Worm (Caenorhabditis elegans) whole organism, young adult: Measurements from ENCODE around the gene mrps-28.

Experiments
- B0035.1 ChIP-seq: sonication (generic microtip); optimal IDR thresholded peaks from 2 replicates; lab custom pipeline; 2016; ENCODE audit warnings: missing genetic modification characterization, mild to moderate bottlenecking, missing compliant biosample characterization, missing genotype, missing genetic modification reagents
- B0261.1 ChIP-seq: sonication (generic microtip); optimal IDR thresholded peaks from 2 replicates; lab custom pipeline; 2016; ENCODE audit warnings: mild to moderate bottlenecking, missing genetic modification characterization, moderate library complexity, missing compliant biosample characterization
- B0336.3 ChIP-seq: fragments of 200-800 bp; sonication (Bioruptor generic); IDR thresholded peaks from 2 replicates; pipeline ENCODE4 v1.3.6; 2022; ENCODE audit warnings: missing genetic modification characterization, missing compliant biosample characterization
- C17E4.6 ChIP-seq: fragments of 200-800 bp; sonication (Bioruptor generic); IDR thresholded peaks from 2 replicates; pipeline ENCODE4 v1.3.6; 2022; ENCODE audit warnings: missing genetic modification reagents, missing genetic modification characterization, missing compliant biosample characterization
- F39B2.1 ChIP-seq: fragments of 200-800 bp; sonication (Bioruptor generic); IDR thresholded peaks from 2 replicates; pipeline ENCODE4 v1.3.6; 2022; ENCODE audit warnings: missing genetic modification reagents, missing genetic modification characterization, missing compliant biosample characterization
- F52B5.7 ChIP-seq: sonication (generic microtip); optimal IDR thresholded peaks from 2 replicates; lab custom pipeline; 2016; ENCODE audit warnings: mild to moderate bottlenecking, missing genetic modification characterization, missing compliant biosample characterization
- K11D2.4 ChIP-seq: fragments of 200-800 bp; sonication (Bioruptor generic); IDR thresholded peaks from 2 replicates; pipeline ENCODE4 v1.3.6; 2022; ENCODE audit warnings: missing genetic modification reagents, missing genetic modification characterization, missing compliant biosample characterization
- Y53F4B.3 ChIP-seq: fragments of 200-800 bp; sonication (Bioruptor generic); IDR thresholded peaks from 2 replicates; pipeline ENCODE4 v1.3.6; 2022; ENCODE audit warnings: missing genetic modification reagents, missing genetic modification characterization, missing compliant biosample characterization
- Y56A3A.18 ChIP-seq: fragments of 200-800 bp; sonication (Bioruptor generic); IDR thresholded peaks from 2 replicates; pipeline ENCODE4 v1.3.6; 2022; ENCODE audit warnings: missing genetic modification reagents, missing genetic modification characterization, missing compliant biosample characterization
- Y67H2A.10 ChIP-seq: fragments of 200-800 bp; sonication (Bioruptor generic); conservative IDR thresholded peaks from 2 replicates; pipeline ENCODE4 v1.3.6; 2022; ENCODE audit warnings: missing genetic modification reagents, missing genetic modification characterization, missing compliant biosample characterization
- Y79H2A.3 ChIP-seq: fragments of 200-800 bp; sonication (Bioruptor generic); conservative IDR thresholded peaks from 2 replicates; pipeline ENCODE4 v1.3.6; 2022; ENCODE audit warnings: missing genetic modification reagents, missing genetic modification characterization, missing compliant biosample characterization
- ZK185.1 ChIP-seq: sonication (generic microtip); optimal IDR thresholded peaks from 2 replicates; lab custom pipeline; 2016; ENCODE audit warnings: mild to moderate bottlenecking, missing genetic modification characterization, missing compliant biosample characterization; ENCODE audit not compliant: poor library complexity, severe bottlenecking
- aptf-2 ChIP-seq: fragments of 200-800 bp; sonication (Bioruptor generic); conservative IDR thresholded peaks from 2 replicates; pipeline ENCODE4 v1.3.6; 2022; ENCODE audit warnings: missing genetic modification reagents, missing genetic modification characterization, missing compliant biosample characterization
- ccch-3 ChIP-seq: fragments of 200-800 bp; sonication (Bioruptor generic); optimal IDR thresholded peaks from 2 replicates; lab custom pipeline; 2018; ENCODE audit warnings: mild to moderate bottlenecking, missing genetic modification characterization, missing compliant biosample characterization
- cebp-1 ChIP-seq, 2 experiments: fragments of 200-800 bp in 1 of 2; sonication (Bioruptor generic) in 1 of 2; sonication (generic microtip) in 1 of 2; IDR thresholded peaks in 1 of 2; optimal IDR thresholded peaks in 1 of 2; 2 replicates each; pipeline versions ENCODE4 v1.3.6 to Lab custom; 2017 to 2022; ENCODE audit warnings: missing compliant biosample characterization in 2 of 2, missing genetic modification characterization in 2 of 2, mild to moderate bottlenecking in 1 of 2, missing genetic modification reagents in 1 of 2, moderate library complexity in 1 of 2
- cebp-2 ChIP-seq: fragments of 200-800 bp; sonication (Bioruptor generic); IDR thresholded peaks from 2 replicates; pipeline ENCODE4 v1.3.6; 2022; ENCODE audit warnings: missing genetic modification characterization, missing compliant biosample characterization
- ceh-100 ChIP-seq: fragments of 200-800 bp; sonication (Bioruptor generic); IDR thresholded peaks from 2 replicates; pipeline ENCODE4 v1.3.6; 2022; ENCODE audit warnings: missing genetic modification reagents, missing genetic modification characterization, missing compliant biosample characterization
- ceh-58 ChIP-seq: fragments of 200-800 bp; sonication (Bioruptor generic); IDR thresholded peaks from 2 replicates; pipeline ENCODE4 v1.3.6; 2022; ENCODE audit warnings: missing genetic modification characterization, missing compliant biosample characterization
- ceh-79 ChIP-seq: sonication (generic microtip); optimal IDR thresholded peaks from 2 replicates; lab custom pipeline; 2017; ENCODE audit warnings: mild to moderate bottlenecking, missing genetic modification characterization, missing compliant biosample characterization
- ceh-91 ChIP-seq: fragments of 200-800 bp; sonication (Bioruptor generic); IDR thresholded peaks from 2 replicates; pipeline ENCODE4 v1.3.6; 2022; ENCODE audit warnings: missing genetic modification reagents, missing genetic modification characterization, missing compliant biosample characterization
- chd-7 ChIP-seq: sonication (generic microtip); optimal IDR thresholded peaks from 2 replicates; lab custom pipeline; 2016; ENCODE audit warnings: mild to moderate bottlenecking, missing genetic modification characterization, moderate library complexity, missing compliant biosample characterization
- efl-1 ChIP-seq: fragments of 150-350 bp; optimal IDR thresholded peaks from 2 replicates; lab custom pipeline; 2014; ENCODE audit warnings: missing biosample characterization, missing genetic modification reagents, missing genetic modification characterization
- egl-18 ChIP-seq: fragments of 200-800 bp; sonication (Bioruptor generic); IDR thresholded peaks from 2 replicates; pipeline ENCODE4 v1.3.6; 2022; ENCODE audit warnings: missing genetic modification reagents, missing genetic modification characterization, missing compliant biosample characterization
- egrh-3 ChIP-seq: fragments of 200-800 bp; sonication (Bioruptor generic); IDR thresholded peaks from 2 replicates; pipeline ENCODE4 v1.3.6; 2022; ENCODE audit warnings: missing genetic modification reagents, missing genetic modification characterization, missing compliant biosample characterization
- fkh-3 ChIP-seq: sonication (generic microtip); optimal IDR thresholded peaks from 2 replicates; lab custom pipeline; 2016; ENCODE audit warnings: mild to moderate bottlenecking, missing genetic modification characterization, missing compliant biosample characterization
- gei-17 ChIP-seq: fragments of 200-800 bp; sonication (Bioruptor generic); optimal IDR thresholded peaks from 2 replicates; lab custom pipeline; 2018; ENCODE audit warnings: mild to moderate bottlenecking, missing genetic modification characterization, missing compliant biosample characterization
- him-1 ChIP-seq: sonication (generic microtip); optimal IDR thresholded peaks from 2 replicates; lab custom pipeline; 2016; ENCODE audit warnings: missing genotype, missing genetic modification reagents, missing genetic modification characterization, missing compliant biosample characterization
- hmg-1.2 ChIP-seq: fragments of 200-800 bp; sonication (Bioruptor generic); IDR thresholded peaks from 2 replicates; pipeline ENCODE4 v1.3.6; 2022; ENCODE audit warnings: missing genetic modification reagents, missing genetic modification characterization, missing compliant biosample characterization
- let-607 ChIP-seq, 2 experiments: fragments of 200-800 bp in 1 of 2; sonication (Bioruptor generic) in 1 of 2; sonication (generic microtip) in 1 of 2; optimal IDR thresholded peaks; 2 replicates each; lab custom pipeline; 2016 to 2018; ENCODE audit warnings: mild to moderate bottlenecking in 2 of 2, missing compliant biosample characterization in 2 of 2, missing genetic modification characterization in 2 of 2, moderate library complexity in 2 of 2, missing genotype in 1 of 2
- lin-26 ChIP-seq: fragments of 200-800 bp; sonication (Bioruptor generic); IDR thresholded peaks from 2 replicates; pipeline ENCODE4 v1.3.6; 2022; ENCODE audit warnings: missing genetic modification reagents, missing genetic modification characterization, missing compliant biosample characterization
- lin-40 ChIP-seq: sonication (generic microtip); optimal IDR thresholded peaks from 2 replicates; lab custom pipeline; 2016; ENCODE audit warnings: missing genetic modification characterization, mild to moderate bottlenecking, missing compliant biosample characterization, missing genotype, missing genetic modification reagents
- lin-54 ChIP-seq: fragments of 200-800 bp; sonication (Bioruptor generic); optimal IDR thresholded peaks from 2 replicates; lab custom pipeline; 2018; ENCODE audit warnings: mild to moderate bottlenecking, missing genetic modification characterization, missing compliant biosample characterization
- madf-10 ChIP-seq: sonication (generic microtip); optimal IDR thresholded peaks from 2 replicates; lab custom pipeline; 2016; ENCODE audit warnings: mild to moderate bottlenecking, missing genetic modification characterization, missing compliant biosample characterization
- madf-3 ChIP-seq: fragments of 200-800 bp; sonication (Bioruptor generic); IDR thresholded peaks from 2 replicates; pipeline ENCODE4 v1.3.6; 2022; ENCODE audit warnings: missing genetic modification reagents, missing genetic modification characterization, missing compliant biosample characterization
- mcd-1 ChIP-seq: fragments of 200-800 bp; sonication (Bioruptor generic); IDR thresholded peaks from 2 replicates; pipeline ENCODE4 v1.3.6; 2022; ENCODE audit warnings: missing genetic modification reagents, missing genetic modification characterization, missing compliant biosample characterization
- mel-28 ChIP-seq: sonication (generic microtip); optimal IDR thresholded peaks from 2 replicates; lab custom pipeline; 2016; ENCODE audit warnings: borderline replicate concordance, mild to moderate bottlenecking, missing genetic modification characterization, missing compliant biosample characterization
- mxl-1 ChIP-seq: sonication (generic microtip); optimal IDR thresholded peaks from 2 replicates; lab custom pipeline; 2016; ENCODE audit warnings: missing genetic modification characterization, missing compliant biosample characterization
- nfyb-1 ChIP-seq: fragments of 200-800 bp; sonication (Bioruptor generic); IDR thresholded peaks from 2 replicates; pipeline ENCODE4 v1.3.6; 2022; ENCODE audit warnings: missing genetic modification reagents, missing genetic modification characterization, missing compliant biosample characterization
- nhr-179 ChIP-seq: sonication (generic microtip); optimal IDR thresholded peaks from 2 replicates; lab custom pipeline; 2016; ENCODE audit warnings: mild to moderate bottlenecking, missing genetic modification characterization, missing compliant biosample characterization
- pha-4 ChIP-seq: fragments of 150-350 bp; sonication (generic microtip); optimal IDR thresholded peaks from 2 replicates; lab custom pipeline; 2014; ENCODE audit warnings: missing biosample characterization, missing genetic modification reagents, missing genetic modification characterization
- rec-8 ChIP-seq, 2 experiments: sonication (generic microtip); optimal IDR thresholded peaks; 2 replicates each; lab custom pipeline; 2016; ENCODE audit warnings: mild to moderate bottlenecking in 2 of 2, missing genetic modification characterization in 2 of 2, missing genetic modification reagents in 2 of 2, missing genotype in 2 of 2, missing biosample characterization in 1 of 2, missing compliant biosample characterization in 1 of 2, moderate library complexity in 1 of 2
- snpc-4 ChIP-seq, 5 experiments: fragments of 150-350 bp in 1 of 5; sonication (generic microtip) in 4 of 5; optimal IDR thresholded peaks; 2 replicates each; lab custom pipeline; 2014 to 2018; ENCODE audit warnings: missing genetic modification characterization in 5 of 5, missing biosample characterization in 3 of 5, antibody characterized with exemption in 2 of 5, mild to moderate bottlenecking in 2 of 5, missing compliant biosample characterization in 2 of 5, missing genotype in 2 of 5, moderate library complexity in 2 of 5, missing genetic modification reagents in 1 of 5
- somi-1 ChIP-seq: fragments of 200-800 bp; sonication (Bioruptor generic); optimal IDR thresholded peaks from 2 replicates; lab custom pipeline; 2018; ENCODE audit warnings: mild to moderate bottlenecking, missing genetic modification characterization, missing compliant biosample characterization
- sptf-2 ChIP-seq: fragments of 200-800 bp; sonication (Bioruptor generic); optimal IDR thresholded peaks from 2 replicates; lab custom pipeline; 2018; ENCODE audit warnings: mild to moderate bottlenecking, missing genetic modification characterization, missing compliant biosample characterization
- tbp1 ChIP-seq: fragments of 200-800 bp; sonication (Bioruptor generic); optimal IDR thresholded peaks from 2 replicates; lab custom pipeline; 2018; ENCODE audit warnings: mild to moderate bottlenecking, missing genetic modification characterization, missing compliant biosample characterization
- tbx-9 ChIP-seq: sonication (generic microtip); optimal IDR thresholded peaks from 2 replicates; lab custom pipeline; 2016; ENCODE audit warnings: borderline replicate concordance, missing genetic modification characterization, inconsistent platforms, missing compliant biosample characterization

The mrps-28 gene

ce11 chrV:19643015-19643414, 1.0 kb upstream of the mrps-28 start (continued):
- peak; percentile 98 for TF ChIP-seq B0261.1 (tag; lab: Kevin White, UChicago)
- peak; percentile 50 for TF ChIP-seq nhr-179 (tag; lab: Kevin White, UChicago)
- peak; percentile 77 for TF ChIP-seq B0035.1
- 0 out of 2 replicates have a peak, but pooled peaks have one; percentile 38 for TF ChIP-seq F39B2.1 (GFP tag; lab: Robert Waterston, UW)
- TF ChIP-seq F52B5.7 (tag; lab: Kevin White, UChicago) = peak; percentile 94
- peak; percentile 93 for TF ChIP-seq chd-7
- TF ChIP-seq madf-10 = peak; percentile 85
- no peak for TF ChIP-seq pha-4 (tag; lab: Kevin White, UChicago)
- TF ChIP-seq ceh-58 (GFP tag; lab: Robert Waterston, UW) = peak; percentile 90; the same call in 1 of the 2 replicates
- TF ChIP-seq Y67H2A.10 (GFP tag; lab: Robert Waterston, UW) = peak; percentile 53; the same call in 1 of the 2 replicates
- peak; percentile 51; the same call in 1 of the 2 replicates for TF ChIP-seq aptf-2 (GFP tag; lab: Robert Waterston, UW)
- peak; percentile 59; the same call in 1 of the 2 replicates for TF ChIP-seq cebp-1 (GFP tag; IDR thresholded peaks at IDR 0.05; lab: Robert Waterston, UW)
- peak; percentile 84 for TF ChIP-seq cebp-1 (tag; optimal IDR thresholded peaks at IDR 0.05; lab: Kevin White, UChicago)
- peak; percentile 92 for TF ChIP-seq lin-40
- peak; percentile 65 for TF ChIP-seq tbx-9 (tag; lab: Kevin White, UChicago)
- TF ChIP-seq tbp1 (GFP tag; lab: Kevin White, UChicago) = peak; percentile 100
- peak; percentile 75 for TF ChIP-seq fkh-3 (tag; lab: Kevin White, UChicago)
- peak; percentile 80 for TF ChIP-seq snpc-4 (GFP tag; optimal IDR thresholded peaks at IDR 0.05; lab: Kevin White, UChicago)
- peak; percentile 34 to 93 (median 83) for TF ChIP-seq snpc-4 (tag; optimal IDR thresholded peaks at IDR 0.05; lab: Kevin White, UChicago)
- peak; percentile 57; the same call in 1 of the 2 replicates for TF ChIP-seq ceh-100 (GFP tag; lab: Robert Waterston, UW)
- TF ChIP-seq K11D2.4 (GFP tag; lab: Robert Waterston, UW) = peak; percentile 83
- peak; percentile 70 for TF ChIP-seq somi-1
- peak; percentile 91 to 93 for TF ChIP-seq rec-8 (tag; optimal IDR thresholded peaks at IDR 0.05; lab: Kevin White, UChicago)
- TF ChIP-seq him-1 (tag; lab: Kevin White, UChicago) = peak; percentile 84
- peak; percentile 92 for TF ChIP-seq lin-26
- no peak; the same call in 1 of the 2 replicates for TF ChIP-seq madf-3
- peak; percentile 96 for TF ChIP-seq nfyb-1
- TF ChIP-seq cebp-2 (GFP tag; lab: Robert Waterston, UW) = peak; percentile 92
- TF ChIP-seq lin-54 (GFP tag; lab: Kevin White, UChicago) = peak; percentile 89
- 0 out of 2 replicates have a peak, but pooled peaks have one; percentile 58 for TF ChIP-seq egl-18
- TF ChIP-seq mel-28 (tag; lab: Kevin White, UChicago) = peak; percentile 52
- TF ChIP-seq ccch-3 = no peak
- no peak for TF ChIP-seq Y79H2A.3
- TF ChIP-seq B0336.3 (GFP tag; lab: Robert Waterston, UW) = peak; percentile 93
- TF ChIP-seq ceh-79 (tag; lab: Kevin White, UChicago) = peak; percentile 93
- TF ChIP-seq mcd-1 (GFP tag; lab: Robert Waterston, UW) = peak; percentile 81
- TF ChIP-seq Y56A3A.18 (GFP tag; lab: Robert Waterston, UW) = peak; percentile 95
- peak; percentile 72 to 74 for TF ChIP-seq let-607 (tag; optimal IDR thresholded peaks at IDR 0.05; lab: Kevin White, UChicago)
- 0 out of 2 replicates have a peak, but pooled peaks have one; percentile 9 for TF ChIP-seq Y53F4B.3 (GFP tag; lab: Robert Waterston, UW)
- TF ChIP-seq ceh-91 (GFP tag; lab: Robert Waterston, UW) = peak; percentile 65; the same call in 1 of the 2 replicates
- peak; percentile 86 for TF ChIP-seq mxl-1 (tag; lab: Kevin White, UChicago)
- TF ChIP-seq C17E4.6 (GFP tag; lab: Robert Waterston, UW) = peak; percentile 79; the same call in 1 of the 2 replicates
- no peak for TF ChIP-seq sptf-2
- peak; percentile 82 for TF ChIP-seq hmg-1.2 (GFP tag; lab: Robert Waterston, UW)
- peak; percentile 74 for TF ChIP-seq egrh-3 (GFP tag; lab: Robert Waterston, UW)
- no peak for TF ChIP-seq ZK185.1 (tag; lab: Kevin White, UChicago)
- peak; percentile 27 for TF ChIP-seq efl-1 (GFP tag; lab: Kevin White, UChicago)
- TF ChIP-seq gei-17 = peak; percentile 71
